Fruit fly (Drosophila melanogaster) whole organism, pupa: Measurements from ENCODE around the gene lilli.

ENCODE experiments used
- CG10348 ChIP-seq: fragments of 200-800 bp; sonication (Bioruptor generic); IDR thresholded peaks from 2 replicates; pipeline ENCODE4 v1.3.6; 2022; ENCODE audit warnings: missing biosample characterization, missing genetic modification characterization
- CG13204 ChIP-seq: fragments of 200-800 bp; sonication (Bioruptor generic); optimal IDR thresholded peaks from 2 replicates; lab custom pipeline; 2018; ENCODE audit warnings: missing biosample characterization, mild to moderate bottlenecking, missing genetic modification characterization, moderate library complexity
- CG15710 ChIP-seq: fragments of 200-800 bp; sonication (Bioruptor generic); optimal IDR thresholded peaks from 2 replicates; lab custom pipeline; 2018; ENCODE audit warnings: missing biosample characterization, mild to moderate bottlenecking, missing genetic modification characterization, moderate library complexity
- CG32121 ChIP-seq: fragments of 200-800 bp; sonication (Bioruptor generic); IDR thresholded peaks from 2 replicates; pipeline ENCODE4 v1.3.6; 2022; ENCODE audit warnings: missing biosample characterization, missing genetic modification characterization
- CG8301 ChIP-seq: fragments of 200-800 bp; sonication (Bioruptor generic); optimal IDR thresholded peaks from 2 replicates; lab custom pipeline; 2018; ENCODE audit warnings: missing biosample characterization, mild to moderate bottlenecking, missing genetic modification characterization
- CG9948 ChIP-seq: fragments of 200-800 bp; sonication (Bioruptor generic); optimal IDR thresholded peaks from 2 replicates; lab custom pipeline; 2018; ENCODE audit warnings: missing biosample characterization, mild to moderate bottlenecking, missing genetic modification characterization, moderate library complexity
- D1 ChIP-seq: fragments of 200-800 bp; sonication (Bioruptor generic); optimal IDR thresholded peaks from 2 replicates; lab custom pipeline; 2018; ENCODE audit warnings: missing biosample characterization, mild to moderate bottlenecking, missing genetic modification characterization, moderate library complexity
- EcR ChIP-seq: fragments of 200-800 bp; sonication (Bioruptor generic); optimal IDR thresholded peaks from 3 replicates; lab custom pipeline; 2019; ENCODE audit warnings: missing biosample characterization, missing genetic modification characterization, mild to moderate bottlenecking, moderate library complexity, missing genetic modification reagents
- Pif1B ChIP-seq: fragments of 200-800 bp; sonication (Bioruptor generic); optimal IDR thresholded peaks from 3 replicates; lab custom pipeline; 2016; ENCODE audit warnings: missing biosample characterization, missing genetic modification characterization
- Snoo ChIP-seq: fragments of 200-800 bp; sonication (Bioruptor generic); optimal IDR thresholded peaks from 3 replicates; lab custom pipeline; 2017; ENCODE audit warnings: missing biosample characterization, mild to moderate bottlenecking, missing genetic modification characterization, inconsistent platforms
- fd96Ca ChIP-seq: fragments of 200-800 bp; sonication (Bioruptor generic); IDR thresholded peaks from 3 replicates; pipeline ENCODE4 v1.3.6; 2022; ENCODE audit warnings: missing biosample characterization, missing genetic modification characterization
- gl ChIP-seq: fragments of 200-800 bp; sonication (Bioruptor generic); optimal IDR thresholded peaks from 2 replicates; lab custom pipeline; 2018; ENCODE audit warnings: missing biosample characterization, mild to moderate bottlenecking, missing genetic modification characterization

- TF ChIP-seq CG15710 (tag; lab: Kevin White, UChicago) = no peak
- TF ChIP-seq Snoo (tag; lab: Kevin White, UChicago) = no peak
- no peak for TF ChIP-seq gl (tag; lab: Kevin White, UChicago)
- TF ChIP-seq CG13204 (GFP tag; lab: Kevin White, UChicago) = no peak
- no peak for TF ChIP-seq Pif1B
- TF ChIP-seq fd96Ca (GFP tag; lab: Robert Waterston, UW) = no peak
- TF ChIP-seq CG9948 (tag; lab: Kevin White, UChicago) = no peak
- TF ChIP-seq CG10348 (GFP tag; lab: Robert Waterston, UW) = no peak
- TF ChIP-seq D1 (tag; lab: Kevin White, UChicago) = no peak
- no peak for TF ChIP-seq EcR (GFP tag; lab: Kevin White, UChicago)
- TF ChIP-seq CG32121 (GFP tag; lab: Robert Waterston, UW) = no peak
- TF ChIP-seq CG8301 (tag; lab: Kevin White, UChicago) = no peak
These were observed 25.2 kb downstream of the lilli start for dm6 chr2L:2910957-2911356.
